Worm (Caenorhabditis elegans) whole organism, L2 larva: ENCODE data around the gene F14D7.6.

ENCODE experiments used
- C34F6.9 ChIP-seq: fragments of 150-350 bp; optimal IDR thresholded peaks from 2 replicates; lab custom pipeline; 2014; ENCODE audit warnings: missing biosample characterization, missing genetic modification characterization
- F13H6.1 ChIP-seq: sonication (generic microtip); optimal IDR thresholded peaks from 2 replicates; lab custom pipeline; 2016; ENCODE audit warnings: missing genetic modification characterization, missing compliant biosample characterization
- R02D3.7 ChIP-seq: fragments of 150-350 bp; optimal IDR thresholded peaks from 2 replicates; lab custom pipeline; 2014; ENCODE audit warnings: missing biosample characterization, missing genetic modification characterization
- Y55F3AM.14 ChIP-seq: fragments of 200-800 bp; sonication (Bioruptor generic); optimal IDR thresholded peaks from 2 replicates; lab custom pipeline; 2018; ENCODE audit warnings: mild to moderate bottlenecking, missing genetic modification characterization, missing compliant biosample characterization
- alr-1 ChIP-seq: fragments of 150-350 bp; optimal IDR thresholded peaks from 2 replicates; lab custom pipeline; 2014; ENCODE audit warnings: missing biosample characterization, missing genetic modification characterization
- aly-2 ChIP-seq: fragments of 150-350 bp; optimal IDR thresholded peaks from 2 replicates; lab custom pipeline; 2014; ENCODE audit warnings: missing biosample characterization, missing genetic modification characterization
- blmp-1 ChIP-seq: sonication (generic microtip); optimal IDR thresholded peaks from 2 replicates; lab custom pipeline; 2017; ENCODE audit warnings: missing genetic modification characterization, mild to moderate bottlenecking, missing compliant biosample characterization, antibody characterized with exemption, moderate library complexity; ENCODE audit not compliant: insufficient read depth
- ceh-16 ChIP-seq: fragments of 150-350 bp; optimal IDR thresholded peaks from 2 replicates; lab custom pipeline; 2014; ENCODE audit warnings: missing biosample characterization, missing genetic modification characterization
- dmd-4 ChIP-seq: sonication (generic microtip); optimal IDR thresholded peaks from 2 replicates; lab custom pipeline; 2017; ENCODE audit warnings: missing biosample characterization, missing genetic modification characterization
- egl-27 ChIP-seq: sonication (generic microtip); optimal IDR thresholded peaks from 3 replicates; lab custom pipeline; 2017; ENCODE audit warnings: missing biosample characterization, missing genetic modification reagents, missing genetic modification characterization
- lin-13 ChIP-seq: fragments of 150-350 bp; optimal IDR thresholded peaks from 2 replicates; lab custom pipeline; 2014; ENCODE audit warnings: missing biosample characterization, missing genetic modification reagents, missing genetic modification characterization
- lin-39 ChIP-seq: fragments of 150-350 bp; optimal IDR thresholded peaks from 2 replicates; lab custom pipeline; 2014; ENCODE audit warnings: missing biosample characterization, missing genetic modification reagents, missing genetic modification characterization
- mab-5 ChIP-seq: fragments of 150-350 bp; optimal IDR thresholded peaks from 2 replicates; lab custom pipeline; 2014; ENCODE audit warnings: missing biosample characterization, missing genetic modification characterization
- mbf-1 ChIP-seq: sonication (generic microtip); optimal IDR thresholded peaks from 2 replicates; lab custom pipeline; 2017; ENCODE audit warnings: missing biosample characterization, missing genetic modification characterization
- nhr-10 ChIP-seq: sonication (generic microtip); optimal IDR thresholded peaks from 2 replicates; lab custom pipeline; 2017; ENCODE audit warnings: missing biosample characterization, missing genetic modification characterization
- nhr-11 ChIP-seq: fragments of 150-350 bp; optimal IDR thresholded peaks from 2 replicates; lab custom pipeline; 2014; ENCODE audit warnings: missing biosample characterization, missing genetic modification characterization
- nhr-12 ChIP-seq: fragments of 150-350 bp; optimal IDR thresholded peaks from 2 replicates; lab custom pipeline; 2014; ENCODE audit warnings: missing biosample characterization, missing genetic modification characterization
- nhr-21 ChIP-seq: fragments of 150-350 bp; optimal IDR thresholded peaks from 2 replicates; lab custom pipeline; 2014; ENCODE audit warnings: missing biosample characterization, missing genetic modification characterization
- nhr-23 ChIP-seq: fragments of 150-350 bp; optimal IDR thresholded peaks from 2 replicates; lab custom pipeline; 2014; ENCODE audit warnings: missing biosample characterization, missing genetic modification reagents, missing genetic modification characterization
- nhr-237 ChIP-seq: fragments of 150-350 bp; optimal IDR thresholded peaks from 2 replicates; lab custom pipeline; 2014; ENCODE audit warnings: missing biosample characterization, missing genetic modification characterization
- nhr-25 ChIP-seq: fragments of 150-350 bp; sonication (generic microtip); optimal IDR thresholded peaks from 3 replicates; lab custom pipeline; 2014; ENCODE audit warnings: missing biosample characterization, missing genetic modification characterization
- nhr-6 ChIP-seq: fragments of 150-350 bp; optimal IDR thresholded peaks from 2 replicates; lab custom pipeline; 2014; ENCODE audit warnings: missing biosample characterization, missing genetic modification characterization
- sem-4 ChIP-seq: fragments of 150-350 bp; optimal IDR thresholded peaks from 2 replicates; lab custom pipeline; 2014; ENCODE audit warnings: missing biosample characterization, missing genetic modification reagents, missing genetic modification characterization
- skn-1 ChIP-seq: sonication (generic microtip); optimal IDR thresholded peaks from 2 replicates; lab custom pipeline; 2017; ENCODE audit warnings: missing biosample characterization, missing genetic modification characterization
- sma-3 ChIP-seq: sonication (generic microtip); optimal IDR thresholded peaks from 2 replicates; lab custom pipeline; 2016; ENCODE audit warnings: missing genetic modification reagents, missing genetic modification characterization, missing compliant biosample characterization
- sma-9 ChIP-seq, 2 experiments: fragments of 150-350 bp in 1 of 2; sonication (generic microtip) in 1 of 2; optimal IDR thresholded peaks; 2 replicates each; lab custom pipeline; 2014 to 2016; ENCODE audit warnings: missing genetic modification characterization in 2 of 2, mild to moderate bottlenecking in 1 of 2, missing biosample characterization in 1 of 2, missing compliant biosample characterization in 1 of 2, missing genetic modification reagents in 1 of 2, moderate library complexity in 1 of 2
- snpc-4 ChIP-seq: fragments of 150-350 bp; optimal IDR thresholded peaks from 2 replicates; lab custom pipeline; 2014; ENCODE audit warnings: missing biosample characterization, missing genetic modification characterization
- unc-39 ChIP-seq: fragments of 150-350 bp; optimal IDR thresholded peaks from 2 replicates; lab custom pipeline; 2014; ENCODE audit warnings: missing biosample characterization, missing genetic modification characterization
- unc-62 ChIP-seq: fragments of 150-350 bp; optimal IDR thresholded peaks from 2 replicates; lab custom pipeline; 2014; ENCODE audit warnings: missing biosample characterization, missing genetic modification reagents, missing genetic modification characterization
- zag-1 ChIP-seq: fragments of 150-350 bp; optimal IDR thresholded peaks from 2 replicates; lab custom pipeline; 2014; ENCODE audit warnings: missing biosample characterization, missing genetic modification characterization
- ztf-11 ChIP-seq: sonication (generic microtip); optimal IDR thresholded peaks from 2 replicates; lab custom pipeline; 2017; ENCODE audit warnings: missing biosample characterization, missing genetic modification characterization

F14D7.6 gene

DNA sequence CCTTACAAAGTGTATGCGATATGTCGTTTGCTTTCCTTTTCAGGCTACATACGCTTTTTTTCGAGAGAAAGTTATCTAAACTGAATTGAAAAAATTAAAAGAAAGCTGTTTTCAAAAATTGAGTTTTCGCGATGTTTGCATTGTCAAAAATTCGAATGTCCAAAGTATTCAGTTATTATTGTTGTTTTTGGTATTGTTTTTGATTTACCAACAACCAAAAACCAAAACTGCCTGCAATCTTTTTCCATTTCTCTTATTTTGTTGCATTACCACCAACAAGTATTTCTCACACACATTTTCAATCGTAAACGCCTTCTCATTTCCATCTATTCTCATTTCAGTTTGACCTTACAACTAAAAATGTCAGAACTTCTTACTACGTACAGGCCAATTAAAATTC is 27.6 kb downstream of the F14D7.6 start, which contains the start of gene pepm-1:
TSS of gene pepm-1 (plus strand) at position 301 of the 400 bp plus-strand sequence.
- no peak for TF ChIP-seq nhr-237
- TF ChIP-seq unc-39 (tag; lab: Kevin White, UChicago): no peak
- TF ChIP-seq ztf-11 (tag; lab: Kevin White, UChicago): no peak

DNA sequence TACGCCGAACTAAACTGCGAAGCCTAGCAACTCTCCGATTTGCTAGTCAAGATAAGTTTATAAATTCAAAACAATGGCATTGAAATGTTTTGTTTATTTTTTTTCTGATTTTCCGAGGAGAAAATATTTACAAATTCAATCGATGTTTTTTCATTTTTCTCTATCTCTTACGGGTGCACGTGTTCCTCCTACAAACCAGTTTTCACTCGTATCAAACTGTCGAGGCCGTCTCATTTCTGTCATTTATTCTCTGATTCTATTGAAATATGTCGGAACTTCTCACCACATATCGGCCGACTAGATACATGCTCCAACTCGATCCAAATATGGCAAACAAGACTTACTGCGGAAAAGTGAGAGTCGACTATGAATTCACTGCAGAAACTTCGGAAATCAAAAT is 30.3 kb downstream of the F14D7.6 start, which contains the start of gene F47B8.8:
TSS of gene F47B8.8 (plus strand) at position 257 of the 400 bp plus-strand sequence.
- TF ChIP-seq egl-27 (tag; lab: Kevin White, UChicago): no peak
- TF ChIP-seq nhr-25: peak; percentile 30

DNA sequence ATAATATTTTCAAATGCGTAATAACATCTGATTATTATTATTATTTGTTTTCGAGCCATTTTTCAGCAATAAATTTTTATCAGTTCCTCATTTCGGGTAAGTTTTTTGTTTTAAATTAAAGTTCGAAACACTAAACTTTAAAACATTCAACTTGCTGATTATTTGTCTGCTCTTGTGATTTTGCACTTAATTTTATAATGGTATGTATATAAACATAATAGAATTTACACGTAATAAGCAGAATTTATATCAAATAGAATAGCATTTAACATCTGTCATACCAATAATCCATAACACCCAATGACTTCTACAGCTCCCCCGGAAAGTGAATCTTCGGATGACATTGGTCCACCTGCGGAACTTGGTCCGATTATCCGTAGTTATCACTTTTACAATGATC is 31.9 kb downstream of the F14D7.6 start, which contains the start of gene srm-4:
TSS of gene srm-4 (plus strand) at position 301 of the 400 bp plus-strand sequence.
- TF ChIP-seq R02D3.7 (no peak), sma-3 (GFP tag; lab: Kevin White, UChicago) (no peak), lin-13 (no peak), skn-1 (tag; lab: Kevin White, UChicago) (no peak), alr-1 (no peak), nhr-11 (tag; lab: Kevin White, UChicago) (no peak), nhr-23 (tag; lab: Kevin White, UChicago) (no peak), zag-1 (tag; lab: Kevin White, UChicago) (no peak), aly-2 (no peak), nhr-12 (tag; lab: Kevin White, UChicago) (no peak), lin-39 (tag; lab: Kevin White, UChicago) (no peak), nhr-21 (tag; lab: Kevin White, UChicago) (no peak), C34F6.9 (tag; lab: Kevin White, UChicago) (no peak), dmd-4 (no peak), nhr-237 (no peak), mbf-1 (no peak), sma-9 (GFP tag; optimal IDR thresholded peaks at IDR 0.05; lab: Kevin White, UChicago) (no peak), sma-9 (tag; optimal IDR thresholded peaks at IDR 0.05; lab: Kevin White, UChicago) (no peak), Y55F3AM.14 (no peak), ztf-11 (tag; lab: Kevin White, UChicago) (no peak)

DNA sequence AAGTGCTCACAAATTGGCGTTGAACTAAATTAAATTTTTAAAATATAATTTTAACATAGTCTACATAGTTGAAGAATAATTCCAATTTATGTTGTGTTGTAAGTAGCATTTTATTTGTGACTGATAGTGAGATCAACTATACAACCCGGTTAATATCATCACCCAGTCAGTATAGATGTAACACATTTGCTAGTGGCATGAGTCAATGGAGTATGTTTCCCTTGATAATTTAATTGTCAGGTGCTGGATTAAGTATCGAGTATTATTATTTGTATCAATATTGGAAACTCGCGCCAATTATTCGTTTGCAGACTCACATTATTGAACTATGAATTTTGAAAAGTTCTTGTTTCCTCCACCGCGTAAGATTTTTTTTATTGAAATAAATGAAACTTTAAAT is 33.7 kb downstream of the F14D7.6 start, which contains the start of gene srm-5:
TSS of gene srm-5 (plus strand) at position 301 of the 400 bp plus-strand sequence.
- TF ChIP-seq snpc-4 (tag; lab: Kevin White, UChicago) (no peak), unc-39 (tag; lab: Kevin White, UChicago) (no peak), lin-39 (tag; lab: Kevin White, UChicago) (no peak), nhr-6 (tag; lab: Kevin White, UChicago) (no peak), F13H6.1 (tag; lab: Kevin White, UChicago) (no peak), unc-62 (GFP tag; lab: Kevin White, UChicago) (no peak), blmp-1 (tag; lab: Kevin White, UChicago) (no peak), nhr-10 (tag; lab: Kevin White, UChicago) (no peak), sem-4 (tag; lab: Kevin White, UChicago) (no peak), Y55F3AM.14 (no peak)

DNA sequence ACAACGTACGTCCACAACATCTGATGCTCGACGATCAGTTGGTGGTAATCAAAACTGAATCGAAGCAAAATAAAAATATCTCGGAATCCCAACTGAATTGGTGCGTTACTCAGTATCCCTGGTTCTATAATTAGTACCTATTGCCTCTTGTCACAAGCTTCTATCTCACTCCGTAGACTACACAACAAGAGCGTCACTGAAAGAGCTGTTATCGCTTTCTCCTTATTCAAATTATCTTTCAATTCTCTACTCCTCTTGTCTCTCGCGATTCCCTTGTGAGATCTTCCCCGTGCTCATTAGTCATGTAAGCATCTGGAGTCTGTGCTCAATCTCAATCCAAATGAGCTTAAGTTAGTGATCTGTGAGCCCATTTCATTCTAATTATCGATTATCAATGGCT is 35.4 kb downstream of the F14D7.6 start, which contains the start of gene srm-6:
TSS of gene srm-6 (plus strand) at position 301 of the 400 bp plus-strand sequence.
- TF ChIP-seq mab-5 (tag; lab: Kevin White, UChicago) (no peak), skn-1 (tag; lab: Kevin White, UChicago) (no peak), unc-39 (tag; lab: Kevin White, UChicago) (no peak), C34F6.9 (tag; lab: Kevin White, UChicago) (no peak), Y55F3AM.14 (no peak)

DNA sequence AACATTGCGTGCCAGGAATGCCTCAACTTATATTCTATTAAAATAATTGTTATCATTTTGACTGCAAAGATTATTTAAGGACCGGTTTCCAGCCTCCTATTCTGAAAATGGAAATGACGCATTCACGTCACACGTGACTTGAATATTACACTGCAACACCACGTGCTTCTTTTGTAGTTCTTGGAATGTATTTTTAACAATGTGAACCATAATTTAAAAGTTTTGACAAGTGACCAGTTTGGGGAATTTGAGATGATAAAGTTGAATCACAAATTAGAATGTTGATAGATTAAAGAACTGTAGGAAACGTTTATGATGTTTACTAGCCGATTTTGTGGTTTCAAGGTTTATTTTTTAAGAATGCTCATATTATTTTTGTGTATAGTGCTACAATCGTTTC is 40.5 kb downstream of the F14D7.6 start, which contains the start of gene F47B8.10:
TSS of gene F47B8.10 (plus strand) at position 301 of the 400 bp plus-strand sequence.
- TF ChIP-seq ceh-16 (tag; lab: Kevin White, UChicago) (no peak), R02D3.7 (no peak), nhr-12 (tag; lab: Kevin White, UChicago) (no peak), blmp-1 (tag; lab: Kevin White, UChicago) (no peak), nhr-23 (tag; lab: Kevin White, UChicago) (no peak), aly-2 (no peak)
